Worm (Caenorhabditis elegans) whole organism, mixed stage, embryonic: ENCODE measurements around the gene C12D12.3.

Source experiments
- lin-13 ChIP-seq: fragments of 150-350 bp; optimal IDR thresholded peaks from 2 replicates; lab custom pipeline; 2014; ENCODE audit warnings: missing biosample characterization, missing genetic modification characterization
- mls-2 ChIP-seq: sonication (generic microtip); optimal IDR thresholded peaks from 2 replicates; lab custom pipeline; 2016; ENCODE audit warnings: mild to moderate bottlenecking, missing genetic modification characterization, moderate library complexity, missing compliant biosample characterization
- nhr-12 ChIP-seq: fragments of 150-350 bp; optimal IDR thresholded peaks from 2 replicates; lab custom pipeline; 2014; ENCODE audit warnings: missing biosample characterization, missing genetic modification characterization
- nhr-28 ChIP-seq: fragments of 150-350 bp; optimal IDR thresholded peaks from 2 replicates; lab custom pipeline; 2014; ENCODE audit warnings: missing biosample characterization, missing genetic modification characterization
- nhr-76 ChIP-seq: sonication (generic microtip); optimal IDR thresholded peaks from 2 replicates; lab custom pipeline; 2017; ENCODE audit warnings: missing biosample characterization, missing genetic modification characterization
- pha-4 ChIP-seq: fragments of 150-350 bp; optimal IDR thresholded peaks from 2 replicates; lab custom pipeline; 2018; ENCODE audit warnings: missing biosample characterization, missing genetic modification reagents, missing genetic modification characterization
- unc-39 ChIP-seq: fragments of 150-350 bp; optimal IDR thresholded peaks from 2 replicates; lab custom pipeline; 2014; ENCODE audit warnings: missing biosample characterization, missing genetic modification characterization
- ztf-11 ChIP-seq: fragments of 150-350 bp; optimal IDR thresholded peaks from 2 replicates; lab custom pipeline; 2014; ENCODE audit warnings: missing biosample characterization, missing genetic modification characterization

DNA sequence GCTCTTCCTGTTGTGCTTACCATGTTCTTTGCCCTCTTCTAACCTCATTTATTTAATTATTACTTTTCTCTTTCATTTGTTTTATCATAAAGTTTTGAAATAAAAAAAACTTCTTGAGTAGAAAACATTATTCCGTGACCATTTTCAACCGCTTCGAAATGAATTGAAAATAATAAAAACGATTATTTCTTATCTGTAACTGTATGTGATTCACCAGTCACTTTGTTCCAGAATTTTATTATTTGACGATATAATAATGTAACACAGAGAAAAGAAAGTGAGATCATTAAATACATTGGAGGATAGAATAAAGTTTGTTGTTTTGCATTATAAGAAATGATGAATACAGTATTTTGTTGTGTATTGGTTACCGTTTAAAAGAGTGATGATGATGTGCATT is 16.0 kb downstream of the C12D12.3 start:
- TF ChIP-seq pha-4 (tag; lab: Kevin White, UChicago): no peak
- TF ChIP-seq lin-13 (tag; lab: Kevin White, UChicago): no peak
- TF ChIP-seq mls-2: no peak
- TF ChIP-seq nhr-12 (tag; lab: Kevin White, UChicago): no peak
- no peak for TF ChIP-seq ztf-11
- no peak for TF ChIP-seq nhr-28 (tag; lab: Kevin White, UChicago)
- no peak for TF ChIP-seq unc-39
- TF ChIP-seq nhr-76 (tag; lab: Kevin White, UChicago): no peak
